Fruit fly (Drosophila melanogaster) S2 (cell line): ENCODE data around the gene CG10413.

Experiments
- CG8478 ChIP-seq: fragments of >200 bp; optimal IDR thresholded peaks from 2 replicates; lab custom pipeline; 2018
- CTCF ChIP-seq, 2 experiments: fragments of >200 bp; optimal IDR thresholded peaks; 2 replicates each; lab custom pipeline; 2018

The CG10413 gene

DNA sequence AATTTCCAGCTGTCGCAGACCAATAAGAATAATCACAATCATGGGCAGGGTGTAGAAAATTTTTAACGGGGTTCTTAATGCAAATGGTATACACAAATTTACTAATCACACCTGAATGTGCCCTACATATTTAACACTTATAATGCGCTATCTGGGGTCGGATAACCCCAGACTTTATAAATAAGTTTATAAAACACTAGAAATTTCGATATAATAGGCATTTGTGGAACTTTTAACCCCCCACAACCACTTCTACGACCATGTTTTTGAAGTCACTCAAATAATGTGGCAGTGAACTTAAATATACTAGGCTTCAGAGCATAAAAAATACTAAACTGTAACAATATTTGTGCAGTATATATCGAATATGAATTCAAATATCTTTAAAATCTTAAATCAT is at the start of gene CG10413:
TSS of gene CG10413 (minus strand) at position 264 of the 400 bp plus-strand sequence.
- no peak for TF ChIP-seq CG8478
- no peak for TF ChIP-seq CTCF (optimal IDR thresholded peaks at IDR 0.05; lab: Kevin White, UChicago)

DNA sequence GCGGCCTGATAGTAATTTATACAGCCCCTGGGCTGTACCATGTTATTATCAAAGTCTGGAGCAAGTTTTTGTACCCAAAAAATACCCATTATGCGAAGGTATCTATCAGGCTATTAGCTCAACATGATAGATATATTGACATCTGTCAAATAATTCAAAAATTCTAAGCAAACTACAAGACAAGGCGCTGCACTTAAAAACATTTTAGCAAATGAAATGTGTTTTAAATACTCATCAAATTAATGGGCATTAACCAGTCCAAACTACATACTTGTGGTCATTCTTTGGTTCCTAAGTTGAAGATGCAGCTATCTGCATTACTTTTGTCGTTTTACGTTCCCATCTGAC is 48.3 kb upstream of the CG10413 start:
- TF ChIP-seq CG8478 = no peak
- no peak for TF ChIP-seq CTCF (optimal IDR thresholded peaks at IDR 0.05; lab: Kevin White, UChicago)

- TF ChIP-seq CG8478 (no peak), CTCF (optimal IDR thresholded peaks at IDR 0.05; lab: Kevin White, UChicago) (no peak)
Observed at dm6 chr2L:18652663-18653327, 47.7 kb upstream of the CG10413 start, which contains the start of gene Cyp310a1. TSS of gene Cyp310a1 (minus strand) at chr2L:18653010.

DNA sequence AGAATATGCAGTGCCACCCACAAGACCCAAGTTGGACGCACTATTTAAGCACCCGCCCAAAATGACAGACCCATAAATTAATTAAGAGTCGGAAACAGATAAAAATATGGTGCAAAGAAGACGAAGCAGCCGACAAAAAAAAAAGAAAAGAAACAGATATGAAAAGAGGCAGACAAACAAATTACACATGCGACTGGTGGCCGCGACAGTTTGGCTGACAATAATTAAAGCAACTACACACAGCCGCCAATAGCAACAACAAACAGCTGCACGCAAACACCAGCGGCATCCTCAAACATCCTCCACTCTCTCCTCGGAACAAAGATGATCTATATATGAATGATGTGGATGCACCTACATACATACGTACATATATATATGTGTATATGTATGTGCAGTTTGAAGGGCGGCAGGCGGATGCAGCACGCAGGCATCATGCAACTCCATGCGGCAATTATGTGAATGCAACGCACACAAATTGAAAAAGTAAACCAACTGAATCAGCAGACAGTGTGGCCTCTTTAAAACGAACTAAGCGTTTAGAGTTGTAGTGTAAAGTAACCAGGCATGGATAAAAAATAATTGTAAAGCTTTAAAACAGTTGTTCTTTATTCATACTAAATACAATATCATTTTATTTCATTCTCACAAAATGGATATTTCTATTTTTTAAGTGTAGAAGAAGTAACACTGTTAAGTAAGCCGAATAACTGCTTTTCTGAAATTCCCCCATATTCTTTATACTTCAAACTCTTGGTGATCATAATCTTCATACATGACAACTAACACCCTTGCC is 43.0 kb upstream of the CG10413 start:
- TF ChIP-seq CG8478 = no peak
- no peak for TF ChIP-seq CTCF (optimal IDR thresholded peaks at IDR 0.05; lab: Kevin White, UChicago)

dm6 chr2L:18645468-18645867 is 40.4 kb upstream of the CG10413 start:
- TF ChIP-seq CG8478 (no peak), CTCF (optimal IDR thresholded peaks at IDR 0.05; lab: Kevin White, UChicago) (no peak)

- TF ChIP-seq CG8478 = no peak
- TF ChIP-seq CTCF (optimal IDR thresholded peaks at IDR 0.05; lab: Kevin White, UChicago) = no peak
Observed at dm6 chr2L:18641087-18641486, 36.0 kb upstream of the CG10413 start.

- TF ChIP-seq CTCF (optimal IDR thresholded peaks at IDR 0.05; lab: Kevin White, UChicago) = no peak
Observed at dm6 chr2L:18638945-18639344, 33.9 kb upstream of the CG10413 start.

DNA sequence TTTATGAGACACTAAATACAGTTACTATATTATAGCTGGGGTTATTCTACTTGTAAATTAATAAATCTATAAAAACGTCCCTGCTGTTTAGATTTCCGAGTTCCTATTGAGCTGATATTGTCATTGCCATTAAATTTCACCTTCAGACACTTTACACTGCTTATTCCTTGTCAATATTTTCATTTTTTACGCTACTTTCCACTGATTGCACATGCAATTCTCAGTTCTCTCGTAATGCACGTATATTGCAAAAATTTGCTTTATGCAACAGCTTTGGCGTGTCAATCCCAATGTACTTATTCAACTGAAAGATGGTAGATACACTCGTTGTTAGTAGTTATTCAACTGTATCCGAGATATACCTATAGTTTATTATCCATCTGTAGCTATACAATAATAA is 27.3 kb upstream of the CG10413 start:
- TF ChIP-seq CTCF (optimal IDR thresholded peaks at IDR 0.05; lab: Kevin White, UChicago) (no peak), CG8478 (no peak)

DNA sequence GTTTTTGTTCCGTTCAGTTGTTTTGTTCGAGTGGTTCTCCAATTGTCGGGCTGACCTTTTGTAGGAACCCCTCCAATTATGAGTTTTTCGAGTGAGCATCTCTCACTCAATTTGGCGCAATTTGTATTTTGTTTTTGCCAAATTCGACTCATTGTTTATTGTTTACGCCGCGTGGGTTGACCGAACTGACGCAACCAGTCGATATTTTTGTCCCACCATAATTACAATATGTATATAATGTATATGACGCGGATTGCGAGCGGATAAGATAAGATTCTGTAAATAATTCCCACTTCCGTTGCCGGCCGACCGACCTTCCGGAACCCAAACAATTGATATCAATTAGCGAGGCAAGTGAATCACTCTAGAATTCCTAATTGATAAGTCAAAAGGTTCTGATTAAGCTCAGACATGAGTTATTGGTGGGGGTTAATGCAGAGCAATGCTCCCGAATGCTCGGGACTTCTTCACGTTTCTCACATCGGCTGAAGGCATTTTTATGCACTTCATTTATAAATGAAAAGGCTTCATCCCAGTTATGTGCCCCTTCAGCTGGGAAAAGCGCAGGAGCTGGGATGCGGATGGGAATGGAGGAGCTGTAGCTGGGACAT is 25.7 kb upstream of the CG10413 start:
- no peak for TF ChIP-seq CTCF (optimal IDR thresholded peaks at IDR 0.05; lab: Kevin White, UChicago)
- TF ChIP-seq CG8478 = no peak

- TF ChIP-seq CTCF (optimal IDR thresholded peaks at IDR 0.05; lab: Kevin White, UChicago) = no peak
- no peak for TF ChIP-seq CG8478
Observed at dm6 chr2L:18629144-18629543, 24.1 kb upstream of the CG10413 start.

DNA sequence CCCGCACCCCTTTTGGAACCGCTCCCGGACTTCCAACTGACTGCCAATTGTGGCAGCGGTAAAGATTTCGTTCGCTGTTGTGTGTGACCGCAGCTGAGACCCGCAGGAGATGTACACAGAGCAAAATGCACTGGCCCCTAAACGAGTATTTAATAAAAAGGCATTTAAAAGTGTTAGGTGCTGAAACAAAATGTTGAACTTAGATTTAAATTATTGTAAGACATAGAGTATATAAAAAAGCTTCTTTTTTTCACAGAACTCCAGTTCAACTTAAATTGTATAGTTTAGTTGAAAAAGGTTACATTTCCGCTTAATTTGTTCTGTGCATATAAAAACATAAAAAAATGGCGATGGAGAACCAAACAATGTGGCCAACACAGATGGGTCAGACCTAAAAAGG is 23.1 kb upstream of the CG10413 start:
- no peak for TF ChIP-seq CG8478
- no peak for TF ChIP-seq CTCF (optimal IDR thresholded peaks at IDR 0.05; lab: Kevin White, UChicago)

dm6 chr2L:18626987-18627386 is 21.9 kb upstream of the CG10413 start:
- TF ChIP-seq CTCF (optimal IDR thresholded peaks at IDR 0.05; lab: Kevin White, UChicago) = no peak

- no peak for TF ChIP-seq CG8478
- no peak for TF ChIP-seq CTCF (optimal IDR thresholded peaks at IDR 0.05; lab: Kevin White, UChicago)
Observed at dm6 chr2L:18625470-18625869, 20.4 kb upstream of the CG10413 start.

DNA sequence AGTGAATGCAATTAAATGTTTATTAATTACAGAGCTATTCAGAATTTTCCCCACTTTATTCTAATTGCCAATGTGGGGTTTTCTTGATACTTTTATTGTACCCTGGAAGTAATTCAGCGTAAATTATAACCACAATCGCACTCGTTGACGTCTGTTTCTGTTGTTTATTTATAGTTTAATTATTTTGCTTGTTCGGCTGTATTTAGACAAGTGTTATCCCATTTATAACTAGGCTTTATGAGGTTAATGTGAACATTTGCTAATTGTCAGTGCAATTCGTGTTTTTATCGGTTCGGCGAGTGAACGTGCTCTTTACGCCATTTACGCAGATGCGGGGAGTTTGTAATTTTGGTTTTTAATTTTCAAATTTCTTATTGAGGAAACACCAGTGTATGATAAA is 20.0 kb upstream of the CG10413 start:
- no peak for TF ChIP-seq CG8478
- no peak for TF ChIP-seq CTCF (optimal IDR thresholded peaks at IDR 0.05; lab: Kevin White, UChicago)

- no peak for TF ChIP-seq CTCF (optimal IDR thresholded peaks at IDR 0.05; lab: Kevin White, UChicago)
- no peak for TF ChIP-seq CG8478
Observed at dm6 chr2L:18624362-18624761, 19.3 kb upstream of the CG10413 start.

dm6 chr2L:18623435-18623834 is 18.4 kb upstream of the CG10413 start:
- TF ChIP-seq CG8478 = no peak
- TF ChIP-seq CTCF (optimal IDR thresholded peaks at IDR 0.05; lab: Kevin White, UChicago) = no peak
